Fruit fly (Drosophila melanogaster): ENCODE measurements around the gene Nup205.

Nup205 gene

dm6 chrX:19848342-19848793 lies 3.6 kb upstream of the Nup205 start (continued):
- TF ChIP-seq cwo (GFP tag; optimal IDR thresholded peaks at IDR 0.05) (peak; percentile 24), prd (optimal IDR thresholded peaks at IDR 0.05) (no peak), prd (GFP tag; IDR thresholded peaks at IDR 0.05) (peak; percentile 85), vvl (GFP tag; IDR thresholded peaks at IDR 0.05) (peak; percentile 87), Xbp1 (GFP tag; optimal IDR thresholded peaks at IDR 0.05) (peak; percentile 84), YL-1 (GFP tag; optimal IDR thresholded peaks at IDR 0.05) (peak; percentile 10), B-H1 (GFP tag; IDR thresholded peaks at IDR 0.05) (peak; percentile 54; the same call in 2 of the 3 replicates), CG17802 (tag; optimal IDR thresholded peaks at IDR 0.05) (peak; percentile 26), PHDP (tag; optimal IDR thresholded peaks at IDR 0.05) (peak; percentile 47), CG2199 (GFP tag; IDR thresholded peaks at IDR 0.05) (peak; percentile 91), fd102C (GFP tag; optimal IDR thresholded peaks at IDR 0.05) (no peak), CG1602 (GFP tag; optimal IDR thresholded peaks at IDR 0.05) (peak; percentile 60), bab2 (GFP tag; optimal IDR thresholded peaks at IDR 0.05) (peak; percentile 78), CG13287 (GFP tag; IDR thresholded peaks at IDR 0.05; ENCODE audit: partially characterized antibody) (peak; percentile 67), CG2202 (tag; optimal IDR thresholded peaks at IDR 0.05) (peak; percentile 3), dimm (GFP tag; IDR thresholded peaks at IDR 0.05) (no peak), Gsc (GFP tag; IDR thresholded peaks at IDR 0.05) (no peak), Adf1 (GFP tag; IDR thresholded peaks at IDR 0.05) (peak; percentile 60), exex (tag; optimal IDR thresholded peaks at IDR 0.05) (no peak), CG16815 (GFP tag; optimal IDR thresholded peaks at IDR 0.05) (peak; percentile 39), Doc2 (GFP tag; IDR thresholded peaks at IDR 0.05) (no peak), CG4707 (GFP tag; optimal IDR thresholded peaks at IDR 0.05) (peak; percentile 9), Pdp1 (GFP tag; optimal IDR thresholded peaks at IDR 0.05) (peak; percentile 67 to 73), Dp (GFP tag; optimal IDR thresholded peaks at IDR 0.05) (peak; percentile 42), CG11560 (tag; IDR thresholded peaks at IDR 0.05) (no peak), ewg (GFP tag; optimal IDR thresholded peaks at IDR 0.05) (peak; percentile 96), crc (GFP tag; optimal IDR thresholded peaks at IDR 0.05) (peak; percentile 54), CG6254 (GFP tag; optimal IDR thresholded peaks at IDR 0.05) (peak; percentile 24), luna (GFP tag; optimal IDR thresholded peaks at IDR 0.05) (peak; percentile 51), CG18764 (GFP tag; optimal IDR thresholded peaks at IDR 0.05) (peak; percentile 57), zf30C (GFP tag; optimal IDR thresholded peaks at IDR 0.05) (peak; percentile 99), Ada2b (GFP tag; IDR thresholded peaks at IDR 0.05) (peak; percentile 76), dm (GFP tag; optimal IDR thresholded peaks at IDR 0.05) (peak; percentile 49), CG13424 (tag; optimal IDR thresholded peaks at IDR 0.05) (peak; percentile 68), CG43689 (GFP tag; IDR thresholded peaks at IDR 0.05) (peak; percentile 34; the same call in 1 of the 2 replicates), nau (GFP tag; optimal IDR thresholded peaks at IDR 0.05) (no peak), CG14667 (GFP tag; IDR thresholded peaks at IDR 0.05) (peak; percentile 68), disco-r (GFP tag; optimal IDR thresholded peaks at IDR 0.05) (peak; percentile 66), CG6765 (GFP tag; optimal IDR thresholded peaks at IDR 0.05) (peak; percentile 8), CG3163 (GFP tag; optimal IDR thresholded peaks at IDR 0.05) (peak; percentile 49), lilli (GFP tag; optimal IDR thresholded peaks at IDR 0.05) (peak; percentile 80), CG2678 (tag; optimal IDR thresholded peaks at IDR 0.05) (peak; percentile 68), onecut (GFP tag; IDR thresholded peaks at IDR 0.05) (no peak; the same call in none of the 2 replicates), fd3F (GFP tag; optimal IDR thresholded peaks at IDR 0.05) (peak; percentile 45), CG3847 (GFP tag; IDR thresholded peaks at IDR 0.05) (peak; percentile 82), Rfx (GFP tag; IDR thresholded peaks at IDR 0.05) (peak; percentile 81), Dll (GFP tag; IDR thresholded peaks at IDR 0.05; ENCODE audit: partially characterized antibody) (peak; percentile 47; the same call in 3 of the 4 replicates), cad (GFP tag; optimal IDR thresholded peaks at IDR 0.05) (no peak), CG11456 (GFP tag; IDR thresholded peaks at IDR 0.05) (peak; percentile 85), ac (GFP tag; optimal IDR thresholded peaks at IDR 0.05) (peak; percentile 38), bigmax (GFP tag; optimal IDR thresholded peaks at IDR 0.05) (no peak)

Measured in whole organism, embryonic.